Worm (Caenorhabditis elegans) whole organism, L2 larva: ENCODE results near the gene srx-38.

ENCODE experiments used
- ama-1 ChIP-seq: fragments of 150-350 bp; optimal IDR thresholded peaks from 2 replicates; lab custom pipeline; 2018; ENCODE audit warnings: inconsistent platforms
- lsy-2 ChIP-seq, 2 experiments: fragments of 150-350 bp in 1 of 2; sonication (generic microtip) in 1 of 2; optimal IDR thresholded peaks; 2 replicates each; lab custom pipeline; 2014 to 2017; ENCODE audit warnings: missing biosample characterization in 2 of 2, missing genetic modification characterization in 2 of 2
- unc-39 ChIP-seq: fragments of 150-350 bp; optimal IDR thresholded peaks from 2 replicates; lab custom pipeline; 2014; ENCODE audit warnings: missing biosample characterization, missing genetic modification characterization
- unc-62 ChIP-seq: fragments of 150-350 bp; optimal IDR thresholded peaks from 2 replicates; lab custom pipeline; 2014; ENCODE audit warnings: missing biosample characterization, missing genetic modification reagents, missing genetic modification characterization

DNA sequence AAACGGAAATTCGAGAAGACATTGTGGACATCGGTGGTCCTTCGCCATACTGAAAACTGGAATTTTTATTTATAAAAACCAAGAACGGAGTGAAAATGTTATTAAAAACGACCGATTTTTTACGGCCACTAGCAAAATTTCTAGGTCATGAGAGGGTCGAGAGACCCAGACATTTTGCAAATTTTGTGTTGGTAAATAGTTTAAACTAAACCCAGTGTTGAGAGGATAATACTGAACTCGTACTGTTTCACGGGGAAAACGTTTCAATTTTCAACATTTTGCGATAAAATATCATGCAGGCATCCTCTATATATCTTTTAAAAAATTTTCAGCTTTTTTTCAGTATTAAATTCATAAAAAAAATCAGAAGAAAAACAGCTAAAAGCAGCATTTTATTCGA, 36.3 kb downstream of the srx-38 start, which contains the start of gene C04F5.9:
- TF ChIP-seq ama-1 (lab: Kevin White, UChicago) (no peak), lsy-2 (tag; optimal IDR thresholded peaks at IDR 0.05; lab: Kevin White, UChicago) (no peak), unc-62 (GFP tag; lab: Kevin White, UChicago) (no peak), unc-39 (tag; lab: Kevin White, UChicago) (no peak)
